Fruit fly (Drosophila melanogaster) Kc167 (cell line): ENCODE results near the gene btsz.

Source experiments
- Sin3A ChIP-seq: fragments of >200 bp; optimal IDR thresholded peaks from 2 replicates; lab custom pipeline; 2018; ENCODE audit warnings: missing external identifiers
- h ChIP-seq: fragments of >200 bp; optimal IDR thresholded peaks from 3 replicates; lab custom pipeline; 2018; ENCODE audit warnings: missing external identifiers
- insv ChIP-seq: fragments of >200 bp; optimal IDR thresholded peaks from 3 replicates; lab custom pipeline; 2018; ENCODE audit warnings: missing external identifiers
- psq ChIP-seq: fragments of >200 bp; optimal IDR thresholded peaks from 2 replicates; lab custom pipeline; 2017; ENCODE audit warnings: missing external identifiers
- ttk ChIP-seq: sonication (Bioruptor generic); optimal IDR thresholded peaks from 2 replicates; lab custom pipeline; 2017; ENCODE audit warnings: missing external identifiers

- TF ChIP-seq psq (lab: Kevin White, UChicago) (no peak), h (lab: Kevin White, UChicago) (no peak), insv (lab: Kevin White, UChicago) (no peak), ttk (lab: Kevin White, UChicago) (no peak), Sin3A (lab: Kevin White, UChicago) (no peak)
Measured at dm6 chr3R:14756040-14756439, 119.2 kb downstream of the btsz start.
